Fruit fly (Drosophila melanogaster) whole organism, embryonic: ENCODE measurements around the gene CG2747.
A peak's percentile ranks its signal among the peaks of the same experiment; 100 is the strongest.

Source experiments
- CG10565 ChIP-seq: fragments of 200-800 bp; sonication (Bioruptor generic); optimal IDR thresholded peaks from 3 replicates; lab custom pipeline; 2016; ENCODE audit warnings: missing biosample characterization, mild to moderate bottlenecking, missing genetic modification characterization
- CG11695 ChIP-seq: fragments of 200-800 bp; sonication (Bioruptor generic); IDR thresholded peaks from 3 replicates; pipeline ENCODE4 v1.3.6; 2022; ENCODE audit warnings: missing biosample characterization, missing genetic modification characterization
- CG1233 ChIP-seq: fragments of 200-800 bp; sonication (Bioruptor generic); optimal IDR thresholded peaks from 4 replicates; lab custom pipeline; 2018; ENCODE audit warnings: missing biosample characterization, mild to moderate bottlenecking, missing genetic modification characterization
- CG12391 ChIP-seq: fragments of 200-800 bp; sonication (Bioruptor generic); optimal IDR thresholded peaks from 3 replicates; lab custom pipeline; 2018; ENCODE audit warnings: missing biosample characterization, mild to moderate bottlenecking, missing genetic modification characterization, moderate library complexity
- CG13287 ChIP-seq: fragments of 200-800 bp; sonication (Bioruptor generic); IDR thresholded peaks from 2 replicates; pipeline ENCODE4 v1.3.6; 2022; ENCODE audit warnings: missing biosample characterization, missing genetic modification characterization; ENCODE audit not compliant: partially characterized antibody
- CG15696 ChIP-seq: fragments of 200-800 bp; sonication (Bioruptor generic); optimal IDR thresholded peaks from 2 replicates; lab custom pipeline; 2019; ENCODE audit warnings: missing biosample characterization, mild to moderate bottlenecking, missing genetic modification characterization, moderate library complexity
- CG1602 ChIP-seq: fragments of 200-800 bp; sonication (Bioruptor generic); optimal IDR thresholded peaks from 3 replicates; lab custom pipeline; 2016; ENCODE audit warnings: missing biosample characterization, missing genetic modification characterization
- CG17359 ChIP-seq: fragments of 200-800 bp; sonication (Bioruptor generic); optimal IDR thresholded peaks from 3 replicates; lab custom pipeline; 2018; ENCODE audit warnings: missing biosample characterization, mild to moderate bottlenecking, missing genetic modification characterization, moderate library complexity
- CG17568 ChIP-seq: fragments of 200-800 bp; sonication (Bioruptor generic); optimal IDR thresholded peaks from 2 replicates; lab custom pipeline; 2018; ENCODE audit warnings: missing biosample characterization, mild to moderate bottlenecking, missing genetic modification characterization, moderate library complexity
- CG3995 ChIP-seq: fragments of 200-800 bp; sonication (Bioruptor generic); optimal IDR thresholded peaks from 3 replicates; lab custom pipeline; 2016; ENCODE audit warnings: missing biosample characterization, missing genetic modification characterization
- CG4328 ChIP-seq: fragments of 200-800 bp; sonication (Bioruptor generic); optimal IDR thresholded peaks from 3 replicates; lab custom pipeline; 2017; ENCODE audit warnings: missing biosample characterization, missing genetic modification reagents, missing genetic modification characterization
- CG7987 ChIP-seq: fragments of 200-800 bp; sonication (Bioruptor generic); optimal IDR thresholded peaks from 2 replicates; lab custom pipeline; 2018; ENCODE audit warnings: missing biosample characterization, mild to moderate bottlenecking, missing genetic modification characterization, moderate library complexity
- CG9609 ChIP-seq: fragments of 200-800 bp; sonication (Bioruptor generic); optimal IDR thresholded peaks from 3 replicates; lab custom pipeline; 2016; ENCODE audit warnings: missing biosample characterization, missing genetic modification characterization
- CG9727 ChIP-seq: fragments of 200-800 bp; sonication (Bioruptor generic); optimal IDR thresholded peaks from 3 replicates; lab custom pipeline; 2017; ENCODE audit warnings: missing biosample characterization, mild to moderate bottlenecking, missing genetic modification characterization
- CG9797 ChIP-seq: fragments of 200-800 bp; sonication (Bioruptor generic); optimal IDR thresholded peaks from 3 replicates; lab custom pipeline; 2018; ENCODE audit warnings: missing biosample characterization, mild to moderate bottlenecking, missing genetic modification characterization
- CHES-1-like ChIP-seq: fragments of 200-800 bp; sonication (Bioruptor generic); optimal IDR thresholded peaks from 2 replicates; lab custom pipeline; 2016; ENCODE audit warnings: missing biosample characterization, missing genetic modification characterization
- Dad ChIP-seq: fragments of 200-800 bp; sonication (Bioruptor generic); optimal IDR thresholded peaks from 3 replicates; lab custom pipeline; 2016; ENCODE audit warnings: missing biosample characterization, missing genetic modification characterization
- HmgD ChIP-seq: fragments of 200-800 bp; sonication (Bioruptor generic); optimal IDR thresholded peaks from 3 replicates; lab custom pipeline; 2016; ENCODE audit warnings: missing biosample characterization, missing genetic modification characterization
- Hr3 ChIP-seq: fragments of 200-800 bp; sonication (Bioruptor generic); optimal IDR thresholded peaks from 3 replicates; lab custom pipeline; 2016; ENCODE audit warnings: missing biosample characterization, missing genetic modification characterization
- NC2α ChIP-seq: fragments of 200-800 bp; sonication (Bioruptor generic); optimal IDR thresholded peaks from 2 replicates; lab custom pipeline; 2016; ENCODE audit warnings: missing biosample characterization, missing genetic modification characterization
- Oli ChIP-seq: fragments of 200-800 bp; sonication (Bioruptor generic); optimal IDR thresholded peaks from 2 replicates; lab custom pipeline; 2018; ENCODE audit warnings: missing biosample characterization, mild to moderate bottlenecking, missing genetic modification characterization, moderate library complexity
- Optix ChIP-seq: fragments of 200-800 bp; sonication (Bioruptor generic); IDR thresholded peaks from 3 replicates; pipeline ENCODE4 v1.3.6; 2022; ENCODE audit warnings: missing biosample characterization, missing genetic modification characterization
- Ravus ChIP-seq: fragments of 200-800 bp; sonication (Bioruptor generic); IDR thresholded peaks from 2 replicates; pipeline ENCODE4 v1.3.6; 2022; ENCODE audit warnings: missing biosample characterization, missing genetic modification characterization
- aop ChIP-seq: fragments of 200-800 bp; sonication (Bioruptor generic); IDR thresholded peaks from 2 replicates; pipeline ENCODE4 v1.3.6; 2022; ENCODE audit warnings: missing biosample characterization, missing genetic modification characterization
- ap ChIP-seq: fragments of 200-800 bp; sonication (Bioruptor generic); IDR thresholded peaks from 2 replicates; pipeline ENCODE4 v1.3.6; 2022; ENCODE audit warnings: missing biosample characterization, missing genetic modification characterization
- ash1 ChIP-seq: fragments of 200-800 bp; sonication (Bioruptor generic); optimal IDR thresholded peaks from 2 replicates; lab custom pipeline; 2018; ENCODE audit warnings: missing biosample characterization, mild to moderate bottlenecking, missing genetic modification characterization
- bcd ChIP-seq: fragments of 200-800 bp; sonication (Bioruptor generic); optimal IDR thresholded peaks from 2 replicates; lab custom pipeline; 2017; ENCODE audit warnings: missing biosample characterization, mild to moderate bottlenecking, missing genetic modification characterization
- cg ChIP-seq: fragments of 200-800 bp; sonication (Bioruptor generic); optimal IDR thresholded peaks from 3 replicates; lab custom pipeline; 2019; ENCODE audit warnings: missing biosample characterization, mild to moderate bottlenecking, missing genetic modification characterization, moderate library complexity
- chn ChIP-seq: fragments of 200-800 bp; sonication (Bioruptor generic); optimal IDR thresholded peaks from 2 replicates; lab custom pipeline; 2016; ENCODE audit warnings: missing biosample characterization, missing genetic modification characterization
- crol ChIP-seq: fragments of 200-800 bp; sonication (Bioruptor generic); IDR thresholded peaks from 2 replicates; pipeline ENCODE4 v1.3.6; 2022; ENCODE audit warnings: missing biosample characterization, missing genetic modification characterization
- cwo ChIP-seq: fragments of 200-800 bp; sonication (Bioruptor generic); optimal IDR thresholded peaks from 3 replicates; lab custom pipeline; 2017; ENCODE audit warnings: missing biosample characterization, missing genetic modification characterization, mild to moderate bottlenecking, moderate library complexity, missing genetic modification reagents
- ems ChIP-seq: fragments of 200-800 bp; sonication (Bioruptor generic); optimal IDR thresholded peaks from 3 replicates; lab custom pipeline; 2016; ENCODE audit warnings: missing biosample characterization, missing genetic modification characterization
- fd3F ChIP-seq: fragments of 200-800 bp; sonication (Bioruptor generic); optimal IDR thresholded peaks from 2 replicates; lab custom pipeline; 2018; ENCODE audit warnings: missing biosample characterization, mild to moderate bottlenecking, missing genetic modification characterization, moderate library complexity
- fru ChIP-seq: fragments of >200 bp; optimal IDR thresholded peaks from 2 replicates; lab custom pipeline; 2017
- gfzf ChIP-seq: fragments of 200-800 bp; sonication (Bioruptor generic); optimal IDR thresholded peaks from 2 replicates; lab custom pipeline; 2016; ENCODE audit warnings: missing biosample characterization, mild to moderate bottlenecking, missing genetic modification characterization, moderate library complexity
- gro ChIP-seq: fragments of 200-800 bp; sonication (Bioruptor generic); optimal IDR thresholded peaks from 2 replicates; lab custom pipeline; 2016; ENCODE audit warnings: missing biosample characterization, missing genetic modification characterization
- knrl ChIP-seq: fragments of 200-800 bp; sonication (Bioruptor generic); IDR thresholded peaks from 3 replicates; pipeline ENCODE4 v1.3.6; 2022; ENCODE audit warnings: missing biosample characterization, missing genetic modification characterization; ENCODE audit not compliant: partially characterized antibody
- lov ChIP-seq, 2 experiments: fragments of 200-800 bp in 1 of 2; fragments of >200 bp in 1 of 2; sonication (Bioruptor generic) in 1 of 2; IDR thresholded peaks in 1 of 2; optimal IDR thresholded peaks in 1 of 2; 2 replicates in 1 of 2; 3 replicates in 1 of 2; pipeline versions ENCODE4 v1.3.6 to Lab custom; 2017 to 2022; ENCODE audit warnings: missing biosample characterization in 1 of 2, missing genetic modification characterization in 1 of 2
- nom ChIP-seq: fragments of 200-800 bp; sonication (Bioruptor generic); optimal IDR thresholded peaks from 2 replicates; lab custom pipeline; 2017; ENCODE audit warnings: missing biosample characterization, missing genetic modification characterization, mild to moderate bottlenecking, moderate library complexity, missing genetic modification reagents
- oc ChIP-seq: fragments of 200-800 bp; sonication (Bioruptor generic); optimal IDR thresholded peaks from 2 replicates; lab custom pipeline; 2018; ENCODE audit warnings: missing biosample characterization, mild to moderate bottlenecking, missing genetic modification characterization, moderate library complexity
- pros ChIP-seq: fragments of 200-800 bp; sonication (Bioruptor generic); optimal IDR thresholded peaks from 3 replicates; lab custom pipeline; 2019; ENCODE audit warnings: missing biosample characterization, mild to moderate bottlenecking, missing genetic modification characterization, moderate library complexity
- sens ChIP-seq: fragments of 200-800 bp; sonication (Bioruptor generic); peaks from one replicate; lab custom pipeline; 2016; ENCODE audit warnings: missing biosample characterization, missing genetic modification characterization
- so ChIP-seq: fragments of 200-800 bp; sonication (Bioruptor generic); IDR thresholded peaks from 3 replicates; pipeline ENCODE4 v1.3.6; 2022; ENCODE audit warnings: missing biosample characterization, missing genetic modification characterization
- tup ChIP-seq: fragments of 200-800 bp; sonication (Bioruptor generic); optimal IDR thresholded peaks from 2 replicates; lab custom pipeline; 2016; ENCODE audit warnings: missing biosample characterization, mild to moderate bottlenecking, missing genetic modification characterization, moderate library complexity
- vvl ChIP-seq: fragments of 200-800 bp; sonication (Bioruptor generic); IDR thresholded peaks from 2 replicates; pipeline ENCODE4 v1.3.6; 2022; ENCODE audit warnings: missing biosample characterization, missing genetic modification characterization
- zen ChIP-seq: fragments of 200-800 bp; sonication (Bioruptor generic); optimal IDR thresholded peaks from 3 replicates; lab custom pipeline; 2018; ENCODE audit warnings: missing biosample characterization, mild to moderate bottlenecking, missing genetic modification characterization, moderate library complexity
- zfh2 ChIP-seq: fragments of 200-800 bp; sonication (Bioruptor generic); optimal IDR thresholded peaks from 2 replicates; lab custom pipeline; 2016; ENCODE audit warnings: missing biosample characterization, missing genetic modification characterization

The CG2747 gene

dm6 chr3R:8007595-8008255 is 22.9 kb downstream of the CG2747 start, which contains the start of gene CG2767 (continued):
- TF ChIP-seq knrl (GFP tag; lab: Robert Waterston, UW) (no peak), CG3995 (GFP tag; lab: Kevin White, UChicago) (peak; percentile 88), pros (GFP tag; lab: Kevin White, UChicago) (peak; percentile 16), sens (peak; percentile 40), CG12391 (tag; lab: Kevin White, UChicago) (no peak), CG9797 (GFP tag; lab: Kevin White, UChicago) (peak; percentile 45), Optix (no peak)

DNA sequence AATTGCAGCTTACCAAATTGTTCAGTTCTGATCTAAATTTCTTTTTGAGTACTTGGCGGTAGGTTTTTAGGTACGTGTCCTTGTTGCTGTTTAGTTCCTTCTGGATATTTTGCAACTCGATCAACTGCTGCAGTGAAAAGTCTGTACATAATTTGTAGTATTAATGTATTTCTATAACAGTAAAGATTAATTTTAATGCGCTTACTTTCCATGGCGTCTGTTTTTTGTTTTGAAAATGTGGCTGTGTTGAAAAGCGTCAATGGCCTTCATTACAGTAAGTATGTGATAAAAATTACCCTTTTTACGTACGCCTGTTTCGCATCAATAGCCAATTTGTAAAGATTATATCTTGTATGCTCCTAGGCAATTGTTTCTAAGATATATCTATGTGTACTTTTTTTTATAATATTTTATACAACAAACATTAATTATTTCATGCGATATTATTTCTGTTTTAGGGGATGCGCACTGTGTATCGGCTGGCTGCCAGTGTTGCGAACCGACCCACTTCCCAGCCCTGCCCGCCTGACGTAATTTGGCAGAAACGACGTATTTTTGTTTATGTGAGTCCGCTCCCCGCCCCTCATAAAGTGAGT is 29.4 kb downstream of the CG2747 start, which contains the start of the genes Kmn2 and CG2698:
Gene Kmn2 (minus strand): TSS at position 236 of the 596 bp plus-strand sequence.
Gene CG2698 (plus strand): TSS at position 489 of the 596 bp plus-strand sequence.
- TF ChIP-seq zfh2 (peak; percentile 88), lov (optimal IDR thresholded peaks at IDR 0.05; lab: Kevin White, UChicago) (no peak), lov (GFP tag; IDR thresholded peaks at IDR 0.05; lab: Robert Waterston, UW) (peak; percentile 95), CG4328 (GFP tag; lab: Kevin White, UChicago) (peak; percentile 93), CHES-1-like (GFP tag; lab: Kevin White, UChicago) (peak; percentile 64), oc (tag; lab: Kevin White, UChicago) (peak; percentile 94), gro (GFP tag; lab: Kevin White, UChicago) (peak; percentile 78), ap (GFP tag; lab: Robert Waterston, UW) (peak; percentile 96), so (peak; percentile 95), aop (GFP tag; lab: Robert Waterston, UW) (peak; percentile 87), zen (tag; lab: Kevin White, UChicago) (peak; percentile 94), tup (GFP tag; lab: Kevin White, UChicago) (peak; percentile 87), Hr3 (GFP tag; lab: Kevin White, UChicago) (peak; percentile 98), cwo (GFP tag; lab: Kevin White, UChicago) (peak; percentile 88), cg (GFP tag; lab: Kevin White, UChicago) (no peak), CG15696 (peak; percentile 89), Ravus (GFP tag; lab: Robert Waterston, UW) (peak; percentile 94), CG17359 (peak; percentile 96), HmgD (GFP tag; lab: Kevin White, UChicago) (peak; percentile 32), CG13287 (GFP tag; lab: Robert Waterston, UW) (peak; percentile 74), crol (GFP tag; lab: Robert Waterston, UW) (peak; percentile 86), fru (no peak), nom (GFP tag; lab: Kevin White, UChicago) (peak; percentile 90), CG1602 (peak; percentile 97), fd3F (GFP tag; lab: Kevin White, UChicago) (peak; percentile 95), ash1 (GFP tag; lab: Kevin White, UChicago) (peak; percentile 20), bcd (GFP tag; lab: Kevin White, UChicago) (peak; percentile 96), Oli (peak; percentile 95), CG11695 (GFP tag; lab: Robert Waterston, UW) (peak; percentile 95), ems (GFP tag; lab: Kevin White, UChicago) (peak; percentile 84), CG1233 (GFP tag; lab: Kevin White, UChicago) (peak; percentile 91), vvl (GFP tag; lab: Robert Waterston, UW) (peak; percentile 99), CG17568 (GFP tag; lab: Kevin White, UChicago) (peak; percentile 88), NC2α (GFP tag; lab: Kevin White, UChicago) (peak; percentile 44), chn (GFP tag; lab: Kevin White, UChicago) (peak; percentile 86), gfzf (GFP tag; lab: Kevin White, UChicago) (no peak), CG9609 (GFP tag; lab: Kevin White, UChicago) (peak; percentile 55), CG9727 (GFP tag; lab: Kevin White, UChicago) (peak; percentile 96), CG7987 (peak; percentile 85), CG10565 (GFP tag; lab: Kevin White, UChicago) (peak; percentile 77), Dad (GFP tag; lab: Kevin White, UChicago) (peak; percentile 71)
